Worm (Caenorhabditis elegans): Measurements from ENCODE around the gene sir-2.1.

DNA sequence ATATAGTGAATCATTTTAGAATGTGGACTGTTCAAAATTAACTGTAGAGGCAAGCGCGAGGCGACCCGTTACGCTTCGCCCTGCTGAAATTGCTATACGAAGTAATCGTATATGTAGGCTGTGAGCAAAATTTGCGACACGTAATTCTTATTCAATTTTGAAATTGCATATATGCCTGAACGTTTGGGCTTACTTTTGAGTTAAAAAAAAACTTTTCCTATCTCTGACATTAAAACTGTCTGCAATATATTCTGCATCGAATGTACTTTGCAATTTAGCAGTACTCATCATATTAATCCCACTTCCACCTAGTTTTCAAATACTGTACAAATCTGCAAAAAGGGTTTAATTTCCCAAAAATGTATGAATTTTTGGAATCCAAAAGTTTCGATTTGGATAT, 19.1 kb downstream of the sir-2.1 start:
- TF ChIP-seq fkh-10 (GFP tag; optimal IDR thresholded peaks at IDR 0.05) (no peak), lir-3 (tag; optimal IDR thresholded peaks at IDR 0.05) (no peak), ama-1 (optimal IDR thresholded peaks at IDR 0.05) (no peak), ztf-11 (tag; optimal IDR thresholded peaks at IDR 0.05) (no peak), nhr-237 (tag; optimal IDR thresholded peaks at IDR 0.05) (no peak), lsy-2 (tag; optimal IDR thresholded peaks at IDR 0.05) (no peak), mdl-1 (tag; optimal IDR thresholded peaks at IDR 0.05) (no peak), tag-97 (GFP tag; IDR thresholded peaks at IDR 0.05) (no peak), unc-39 (tag; optimal IDR thresholded peaks at IDR 0.05) (no peak), nhr-77 (tag; optimal IDR thresholded peaks at IDR 0.05) (no peak), daf-8 (GFP tag; IDR thresholded peaks at IDR 0.05) (no peak), spr-1 (tag; optimal IDR thresholded peaks at IDR 0.05) (no peak), nhr-11 (tag; optimal IDR thresholded peaks at IDR 0.05) (no peak), pha-4 (GFP tag; IDR thresholded peaks at IDR 0.05) (no peak), pha-4 (tag; optimal IDR thresholded peaks at IDR 0.05) (no peak)
